Worm (Caenorhabditis elegans) whole organism, midembryonic: Measurements from ENCODE around the gene frm-8.

Source experiments
- cog-1 ChIP-seq: sonication (generic microtip); optimal IDR thresholded peaks from 2 replicates; lab custom pipeline; 2016; ENCODE audit warnings: missing genetic modification characterization, missing compliant biosample characterization
- flt-1 ChIP-seq: fragments of 200-800 bp; sonication (Bioruptor generic); IDR thresholded peaks from 2 replicates; pipeline ENCODE4 v1.3.6; 2022; ENCODE audit warnings: missing genetic modification characterization, missing compliant biosample characterization
- ref-1 ChIP-seq: fragments of 200-800 bp; sonication (Bioruptor generic); conservative IDR thresholded peaks from 2 replicates; pipeline ENCODE4 v1.3.6; 2022; ENCODE audit warnings: missing genetic modification reagents, missing genetic modification characterization, missing compliant biosample characterization
- ztf-23 ChIP-seq: fragments of 200-800 bp; sonication (Bioruptor generic); IDR thresholded peaks from 2 replicates; pipeline ENCODE4 v1.3.6; 2022; ENCODE audit warnings: missing genetic modification reagents, missing genetic modification characterization, missing compliant biosample characterization

- TF ChIP-seq ref-1 (GFP tag; lab: Robert Waterston, UW) (no peak), cog-1 (no peak), flt-1 (no peak), ztf-23 (no peak)
These were observed 55.5 kb downstream of the frm-8 start for ce11 chrIII:3163448-3163847.
